Worm (Caenorhabditis elegans) whole organism, late embryonic: ENCODE measurements around the gene T22F3.2.

Experiments
- ceh-14 ChIP-seq: sonication (generic microtip); optimal IDR thresholded peaks from 2 replicates; lab custom pipeline; 2016; ENCODE audit warnings: missing genotype, missing genetic modification characterization, missing compliant biosample characterization
- hlh-8 ChIP-seq: sonication (generic microtip); optimal IDR thresholded peaks from 2 replicates; lab custom pipeline; 2016; ENCODE audit warnings: missing genotype, missing genetic modification characterization, missing compliant biosample characterization
- sox-2 ChIP-seq: fragments of 200-800 bp; sonication (Bioruptor generic); IDR thresholded peaks from 2 replicates; pipeline ENCODE4 v1.3.6; 2022; ENCODE audit warnings: missing genetic modification reagents, missing genetic modification characterization, missing compliant biosample characterization

DNA sequence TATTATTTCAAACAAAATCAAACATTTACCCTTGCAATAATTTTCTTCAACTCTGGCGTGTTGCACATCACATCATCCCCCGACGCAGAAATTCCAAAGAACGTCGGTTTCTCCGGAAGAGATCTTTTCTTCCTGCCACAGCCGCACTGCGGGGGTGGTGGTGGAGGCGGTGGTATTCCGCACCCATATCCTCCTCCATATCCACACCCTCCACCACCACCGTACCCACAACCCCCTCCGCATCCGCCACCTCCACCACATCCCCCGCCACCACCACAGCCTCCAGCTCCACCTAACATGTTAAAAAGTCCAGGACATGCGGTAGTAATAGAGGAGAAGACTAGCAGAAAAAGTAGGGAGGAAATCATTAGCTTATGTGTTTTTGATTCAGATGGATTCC is 31.6 kb upstream of the T22F3.2 start, which contains the start of gene grl-29:
- TF ChIP-seq hlh-8 (tag; lab: Kevin White, UChicago) (no peak), sox-2 (GFP tag; lab: Robert Waterston, UW) (no peak), ceh-14 (tag; lab: Kevin White, UChicago) (no peak)
